Worm (Caenorhabditis elegans): Measurements from ENCODE around the gene zig-10.

zig-10 gene

DNA sequence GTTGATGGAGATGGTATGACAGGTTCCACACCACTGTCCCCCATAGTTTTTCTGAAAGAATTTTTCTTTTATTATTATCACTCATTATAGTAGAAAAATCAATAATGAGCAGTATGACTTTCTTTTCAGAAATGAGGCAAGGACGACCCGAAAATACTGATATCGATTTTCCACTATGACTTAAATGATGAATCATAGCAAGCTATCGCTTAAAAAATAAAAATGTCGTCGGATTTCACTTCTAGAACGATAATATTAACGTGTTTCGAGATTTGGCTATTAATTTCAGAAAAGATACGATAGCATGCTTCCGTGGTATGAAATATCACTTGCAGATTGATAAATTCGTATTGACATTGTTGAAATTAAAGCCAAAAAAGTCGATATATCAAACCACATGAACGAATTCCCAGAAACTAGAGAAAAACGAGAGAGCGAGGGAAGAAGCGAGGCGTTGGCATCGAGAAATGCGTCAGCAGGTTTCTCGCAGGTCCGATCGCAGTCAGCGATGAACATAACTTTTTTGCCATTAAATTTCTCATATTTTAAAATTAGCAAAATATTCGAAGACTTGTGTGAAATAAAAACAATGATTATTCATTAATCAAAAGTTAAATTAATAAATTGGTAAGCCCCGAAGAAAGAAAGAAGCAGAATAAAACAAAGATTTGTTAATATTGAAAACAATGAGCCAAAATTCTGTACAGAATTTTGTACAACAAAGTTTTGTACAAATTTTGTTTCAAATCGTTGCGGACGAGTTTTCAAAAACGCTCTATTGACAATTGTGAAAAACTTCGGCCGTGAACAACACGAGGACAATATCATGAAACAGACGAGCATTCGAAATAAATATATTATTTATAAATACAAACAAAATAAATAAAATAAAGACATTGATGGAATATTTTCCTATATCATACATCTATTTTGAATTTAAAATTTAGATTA, 42.8 kb upstream of the zig-10 start, which contains the start of gene C32D5.11 (continued):
- TF ChIP-seq efl-1 (GFP tag; optimal IDR thresholded peaks at IDR 0.05) (peak; percentile 22), Y53F4B.3 (GFP tag; IDR thresholded peaks at IDR 0.05) (no peak), mes-4 (tag; optimal IDR thresholded peaks at IDR 0.05) (no peak), tlf-1 (GFP tag; optimal IDR thresholded peaks at IDR 0.05) (peak; percentile 7), nfyb-1 (GFP tag; IDR thresholded peaks at IDR 0.05) (0 out of 2 replicates have a peak, but pooled peaks have one; percentile 38), attf-3 (GFP tag; conservative IDR thresholded peaks at IDR 0.05) (no peak), ztf-26 (tag; optimal IDR thresholded peaks at IDR 0.05) (no peak), F49E8.2 (tag; optimal IDR thresholded peaks at IDR 0.05; ENCODE audit: insufficient read depth) (no peak), unc-62 (GFP tag; optimal IDR thresholded peaks at IDR 0.05) (no peak), nhr-27 (tag; optimal IDR thresholded peaks at IDR 0.05) (no peak), fkh-3 (tag; optimal IDR thresholded peaks at IDR 0.05) (no peak), egrh-3 (GFP tag; IDR thresholded peaks at IDR 0.05) (no peak), D2030.7 (GFP tag; IDR thresholded peaks at IDR 0.05) (0 out of 2 replicates have a peak, but pooled peaks have one; percentile 31), ztf-22 (GFP tag; optimal IDR thresholded peaks at IDR 0.05) (no peak), zfh-2 (GFP tag; conservative IDR thresholded peaks at IDR 0.05) (peak; percentile 41; the same call in 1 of the 2 replicates), ets-4 (GFP tag; optimal IDR thresholded peaks at IDR 0.05) (no peak), K12H6.12 (tag; optimal IDR thresholded peaks at IDR 0.05) (peak; percentile 14), aptf-2 (GFP tag; conservative IDR thresholded peaks at IDR 0.05) (no peak), ccch-3 (GFP tag; optimal IDR thresholded peaks at IDR 0.05) (no peak), egl-44 (GFP tag; IDR thresholded peaks at IDR 0.05) (no peak), sptf-2 (GFP tag; optimal IDR thresholded peaks at IDR 0.05) (no peak), ztf-28 (GFP tag; IDR thresholded peaks at IDR 0.05) (no peak), mcd-1 (GFP tag; IDR thresholded peaks at IDR 0.05) (peak; percentile 66), zim-3 (tag; optimal IDR thresholded peaks at IDR 0.05) (no peak), ztf-6 (GFP tag; IDR thresholded peaks at IDR 0.05) (no peak), lin-26 (GFP tag; IDR thresholded peaks at IDR 0.05) (no peak), snpc-1.1 (tag; optimal IDR thresholded peaks at IDR 0.05; ENCODE audit: insufficient read depth) (no peak), T07F8.4 (tag; optimal IDR thresholded peaks at IDR 0.05) (no peak), dpl-1 (GFP tag; optimal IDR thresholded peaks at IDR 0.05) (peak; percentile 22), nhr-120 (GFP tag; IDR thresholded peaks at IDR 0.05) (no peak), dox-1 (GFP tag; IDR thresholded peaks at IDR 0.05) (peak; percentile 65), nfya-2 (GFP tag; IDR thresholded peaks at IDR 0.05) (no peak), lir-1 (GFP tag; conservative IDR thresholded peaks at IDR 0.05) (no peak), athp-1 (tag; optimal IDR thresholded peaks at IDR 0.05) (no peak), snpc-1.3 (tag; optimal IDR thresholded peaks at IDR 0.05; ENCODE audit: insufficient read depth) (no peak), ceh-91 (GFP tag; IDR thresholded peaks at IDR 0.05) (0 out of 2 replicates have a peak, but pooled peaks have one; percentile 13), hlh-12 (tag; optimal IDR thresholded peaks at IDR 0.05) (no peak), Y67H2A.10 (GFP tag; conservative IDR thresholded peaks at IDR 0.05) (no peak), ztf-18 (tag; optimal IDR thresholded peaks at IDR 0.05) (peak; percentile 92), madf-6 (GFP tag; IDR thresholded peaks at IDR 0.05) (no peak), hrde-1 (tag; optimal IDR thresholded peaks at IDR 0.05; ENCODE audit: borderline replicate concordance) (no peak), hmg-1.2 (GFP tag; IDR thresholded peaks at IDR 0.05) (peak; percentile 69), sdz-38 (tag; optimal IDR thresholded peaks at IDR 0.05) (no peak), ceh-27 (GFP tag; optimal IDR thresholded peaks at IDR 0.05) (peak; percentile 31), C17E4.6 (GFP tag; IDR thresholded peaks at IDR 0.05) (no peak), tbp1 (GFP tag; optimal IDR thresholded peaks at IDR 0.05) (peak; percentile 16)
